Worm (Caenorhabditis elegans): ENCODE measurements around the gene fbxc-15.
A peak's percentile ranks its signal among the peaks of the same experiment; 100 is the strongest.
"Not testable (repeated sequence)": the region's sequence is repeated elsewhere in the genome, so short reads cannot be mapped to it uniquely, and the experiment has no call there.

Gene fbxc-15

DNA sequence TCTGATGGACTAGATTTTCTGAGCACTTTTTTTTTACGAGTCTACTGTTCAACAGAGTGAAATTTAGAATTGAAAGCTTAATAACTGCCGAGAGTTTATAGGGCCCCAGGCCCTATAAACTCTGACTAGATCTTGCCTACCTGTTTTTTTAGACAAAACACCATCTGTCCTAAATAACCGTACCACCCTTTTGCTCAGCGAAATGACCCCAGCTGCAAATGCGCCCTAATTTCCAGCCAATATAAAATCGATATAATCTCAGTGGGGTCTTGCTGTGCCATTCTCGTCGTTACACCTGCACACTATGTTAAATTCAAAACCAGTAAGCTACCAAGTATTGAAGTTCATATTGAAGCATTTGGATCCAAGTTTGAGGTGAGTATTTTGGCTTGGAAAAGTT, 5.2 kb upstream of the fbxc-15 start, which contains the start of gene fbxc-14:
Gene fbxc-14 (plus strand): TSS at position 301 of the 400 bp plus-strand sequence.
- TF ChIP-seq hif-1 (tag; optimal IDR thresholded peaks at IDR 0.05) (no peak), tag-97 (GFP tag; IDR thresholded peaks at IDR 0.05) (no peak), madf-5 (GFP tag; IDR thresholded peaks at IDR 0.05) (no peak), pqm-1 (tag; optimal IDR thresholded peaks at IDR 0.05) (no peak), ZK546.5 (tag; optimal IDR thresholded peaks at IDR 0.05) (no peak), ceh-20 (GFP tag; IDR thresholded peaks at IDR 0.05) (no peak), dmd-9 (GFP tag; IDR thresholded peaks at IDR 0.05) (no peak), zfp-3 (GFP tag; conservative IDR thresholded peaks at IDR 0.05) (no peak), rbr-2 (tag; optimal IDR thresholded peaks at IDR 0.05) (no peak), nhr-10 (tag; optimal IDR thresholded peaks at IDR 0.05) (no peak)

DNA sequence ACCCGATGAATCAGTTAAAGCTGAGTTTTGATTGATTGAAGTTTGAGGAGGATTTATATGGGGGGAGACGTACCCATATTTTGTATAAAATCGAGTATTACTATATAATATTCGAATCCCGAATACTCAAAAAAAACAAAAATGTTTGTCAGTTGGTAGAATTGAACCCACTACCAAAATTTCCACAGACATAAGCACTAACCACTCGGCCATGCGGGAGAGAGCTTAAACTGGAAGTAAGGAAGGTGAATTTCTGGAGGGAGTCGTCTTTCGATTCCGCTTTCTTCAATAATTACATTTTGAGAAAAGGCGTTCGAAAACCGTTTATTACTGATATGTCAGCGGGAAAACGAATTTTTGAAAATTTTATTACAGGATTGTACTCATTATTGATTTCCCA, 2.1 kb upstream of the fbxc-15 start:
- TF ChIP-seq dmd-8 (GFP tag; IDR thresholded peaks at IDR 0.05) (peak; percentile 66; the same call in 1 of the 2 replicates), tra-1 (GFP tag; IDR thresholded peaks at IDR 0.05) (0 out of 2 replicates have a peak, but pooled peaks have one; percentile 18), nhr-41 (GFP tag; IDR thresholded peaks at IDR 0.05) (0 out of 2 replicates have a peak, but pooled peaks have one; percentile 29), Y48G9A.11 (GFP tag; IDR thresholded peaks at IDR 0.05) (0 out of 2 replicates have a peak, but pooled peaks have one; percentile 31), ZK337.2 (GFP tag; IDR thresholded peaks at IDR 0.05) (0 out of 2 replicates have a peak, but pooled peaks have one; percentile 51), F26F4.8 (GFP tag; conservative IDR thresholded peaks at IDR 0.05) (peak; percentile 68; the same call in 1 of the 2 replicates), vab-7 (GFP tag; IDR thresholded peaks at IDR 0.05) (peak; percentile 68), dmd-6 (GFP tag; IDR thresholded peaks at IDR 0.05) (peak; percentile 39), snpc-1.2 (GFP tag; IDR thresholded peaks at IDR 0.05) (peak; percentile 64), ctbp-1 (GFP tag; IDR thresholded peaks at IDR 0.05) (peak; percentile 69), madf-5 (GFP tag; IDR thresholded peaks at IDR 0.05) (0 out of 4 replicates have a peak, but pooled peaks of 1 of the 2 experiments have one; percentile 68), D1046.2 (GFP tag; IDR thresholded peaks at IDR 0.05) (peak; percentile 80), egl-43 (GFP tag; IDR thresholded peaks at IDR 0.05) (peak; percentile 74; the same call in 1 of the 2 replicates), madf-9 (GFP tag; conservative IDR thresholded peaks at IDR 0.05) (0 out of 2 replicates have a peak, but pooled peaks have one; percentile 22), lim-7 (GFP tag; IDR thresholded peaks at IDR 0.05) (peak; percentile 78), lin-1 (GFP tag; IDR thresholded peaks at IDR 0.05) (peak; percentile 75; the same call in 1 of the 2 replicates)

DNA sequence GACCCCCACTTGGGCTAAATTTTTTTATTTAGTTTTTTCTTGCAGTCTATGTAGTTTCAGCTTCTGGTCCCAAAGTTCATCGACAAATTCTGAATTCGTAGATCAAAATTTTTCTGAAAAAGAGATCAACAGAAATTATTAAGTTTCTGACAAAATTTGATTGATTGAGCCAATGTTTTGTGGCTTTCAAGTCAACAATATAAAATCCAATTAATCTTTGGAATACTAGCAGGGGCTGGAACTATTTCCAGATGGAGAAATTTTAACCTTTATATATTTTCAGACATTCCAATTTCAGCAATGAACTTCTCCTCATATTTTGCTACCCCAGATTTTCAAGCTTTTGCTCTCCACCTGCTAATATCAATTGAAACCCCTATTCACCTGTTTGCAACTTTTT, 3.6 kb downstream of the fbxc-15 start, which contains the start of gene srh-274:
Gene srh-274 (plus strand): TSS at position 301 of the 400 bp plus-strand sequence.
- TF ChIP-seq aly-2 (tag; optimal IDR thresholded peaks at IDR 0.05) (no peak), aha-1 (tag) (peak; percentile 45), ceh-82 (tag; optimal IDR thresholded peaks at IDR 0.05) (no peak), F37D6.2 (tag; optimal IDR thresholded peaks at IDR 0.05) (no peak)

DNA sequence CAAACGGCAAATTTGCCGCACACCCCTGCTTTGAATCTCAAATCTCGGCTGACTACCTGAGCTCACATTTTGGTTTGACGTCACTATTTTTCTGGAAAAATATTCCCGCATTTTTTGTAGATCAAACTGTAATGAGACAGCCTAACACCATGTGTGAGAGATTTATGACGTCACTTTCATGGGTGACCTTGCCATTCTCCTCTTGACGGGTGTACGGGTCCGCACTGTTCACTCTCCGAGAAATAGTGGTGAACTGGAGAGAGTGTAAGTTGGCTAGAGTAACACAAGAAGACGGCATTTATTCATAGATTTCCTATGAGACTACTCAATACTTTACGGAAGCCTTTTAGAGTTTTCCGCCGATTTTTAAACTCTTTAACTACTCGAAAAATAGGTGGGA, 6.5 kb downstream of the fbxc-15 start, which contains the start of gene fbxc-40:
Gene fbxc-40 (plus strand): TSS at position 301 of the 400 bp plus-strand sequence.
- not testable (repeated sequence) for TF ChIP-seq mdl-1 (tag; optimal IDR thresholded peaks at IDR 0.05); fos-1 (tag; optimal IDR thresholded peaks at IDR 0.05); mdt-29 (GFP tag; IDR thresholded peaks at IDR 0.05)

DNA sequence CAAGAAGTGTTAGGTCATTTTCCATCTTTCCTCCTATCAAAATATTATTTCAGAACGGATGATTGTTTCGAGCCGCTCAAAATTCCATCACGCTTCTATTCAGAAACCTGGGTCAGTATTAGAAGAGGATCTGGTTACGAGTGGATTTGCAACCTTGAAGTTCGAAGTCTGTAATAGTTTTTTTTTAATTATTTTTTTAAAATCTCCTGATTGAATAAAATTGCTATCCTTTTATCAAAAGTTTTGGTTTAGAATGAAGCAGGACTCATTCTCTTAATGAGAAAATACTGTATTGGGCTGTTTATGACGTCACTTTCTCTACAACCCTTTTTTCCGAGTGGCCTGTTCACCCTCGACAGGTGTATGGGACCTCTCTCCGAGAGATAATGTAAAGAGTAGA, 9.2 kb downstream of the fbxc-15 start, which contains the start of gene fbxc-39:
Gene fbxc-39 (plus strand): TSS at position 301 of the 400 bp plus-strand sequence.
- TF ChIP-seq nhr-77 (tag; optimal IDR thresholded peaks at IDR 0.05) (no peak), mxl-3 (GFP tag; optimal IDR thresholded peaks at IDR 0.05) (no peak), nhr-25 (tag; optimal IDR thresholded peaks at IDR 0.05; ENCODE audit: borderline replicate concordance, insufficient read depth) (no peak), tag-97 (GFP tag; IDR thresholded peaks at IDR 0.05) (no peak), spr-1 (tag; optimal IDR thresholded peaks at IDR 0.05) (no peak), snpc-1.2 (GFP tag; IDR thresholded peaks at IDR 0.05) (no peak), ces-1 (GFP tag; optimal IDR thresholded peaks at IDR 0.05) (no peak), duxl-1 (tag; optimal IDR thresholded peaks at IDR 0.05; ENCODE audit: poor library complexity) (no peak), hmg-1.1 (GFP tag; IDR thresholded peaks at IDR 0.05) (no peak), ceh-62 (tag; optimal IDR thresholded peaks at IDR 0.05) (no peak), rbr-2 (tag; optimal IDR thresholded peaks at IDR 0.05) (no peak), R02D3.7 (tag; optimal IDR thresholded peaks at IDR 0.05) (no peak)
